Worm (Caenorhabditis elegans) whole organism, young adult: ENCODE results near the gene K02E2.7.

Experiments
- F49E8.2 ChIP-seq: sonication (generic microtip); optimal IDR thresholded peaks from 3 replicates; lab custom pipeline; 2017; ENCODE audit warnings: missing genetic modification characterization, mild to moderate bottlenecking, missing compliant biosample characterization, antibody characterized with exemption, moderate library complexity; ENCODE audit not compliant: insufficient read depth
- T26A5.8 ChIP-seq: sonication (generic microtip); optimal IDR thresholded peaks from 2 replicates; lab custom pipeline; 2016; ENCODE audit warnings: missing genetic modification characterization, missing compliant biosample characterization
- bed-1 ChIP-seq: fragments of 200-800 bp; sonication (Bioruptor generic); IDR thresholded peaks from 2 replicates; pipeline ENCODE4 v1.3.6; 2022; ENCODE audit warnings: missing genetic modification reagents, missing genetic modification characterization, missing compliant biosample characterization
- ekl-4 ChIP-seq: fragments of 200-800 bp; sonication (Bioruptor generic); IDR thresholded peaks from 2 replicates; pipeline ENCODE4 v1.3.6; 2022; ENCODE audit warnings: missing genetic modification reagents, missing genetic modification characterization, missing compliant biosample characterization
- hsf-1 ChIP-seq: fragments of 200-800 bp; sonication (Bioruptor generic); IDR thresholded peaks from 2 replicates; pipeline ENCODE4 v1.3.6; 2022; ENCODE audit warnings: missing genetic modification reagents, missing genetic modification characterization, missing compliant biosample characterization
- ztf-3 ChIP-seq: fragments of 200-800 bp; sonication (Bioruptor generic); optimal IDR thresholded peaks from 2 replicates; lab custom pipeline; 2018; ENCODE audit warnings: mild to moderate bottlenecking, missing genetic modification characterization, missing compliant biosample characterization

ce11 chrV:20419643-20420042 is 32.8 kb upstream of the K02E2.7 start:
- TF ChIP-seq ekl-4 (GFP tag; lab: Robert Waterston, UW) (no peak), bed-1 (GFP tag; lab: Robert Waterston, UW) (no peak), ztf-3 (GFP tag; lab: Kevin White, UChicago) (no peak), T26A5.8 (tag; lab: Kevin White, UChicago) (no peak), F49E8.2 (tag; lab: Kevin White, UChicago) (no peak), hsf-1 (GFP tag; lab: Robert Waterston, UW) (no peak)
